Worm (Caenorhabditis elegans) whole organism, young adult: ENCODE data around the gene Y54F10BM.3.
A peak's percentile ranks its signal among the peaks of the same experiment; 100 is the strongest.

Source experiments
- B0035.1 ChIP-seq: sonication (generic microtip); optimal IDR thresholded peaks from 2 replicates; lab custom pipeline; 2016; ENCODE audit warnings: missing genetic modification characterization, mild to moderate bottlenecking, missing compliant biosample characterization, missing genotype, missing genetic modification reagents
- B0336.3 ChIP-seq: fragments of 200-800 bp; sonication (Bioruptor generic); IDR thresholded peaks from 2 replicates; pipeline ENCODE4 v1.3.6; 2022; ENCODE audit warnings: missing genetic modification characterization, missing compliant biosample characterization
- F33H1.4 ChIP-seq: fragments of 200-800 bp; sonication (Bioruptor generic); IDR thresholded peaks from 2 replicates; pipeline ENCODE4 v1.3.6; 2022; ENCODE audit warnings: missing genetic modification reagents, missing genetic modification characterization, missing compliant biosample characterization
- F52B5.7 ChIP-seq: sonication (generic microtip); optimal IDR thresholded peaks from 2 replicates; lab custom pipeline; 2016; ENCODE audit warnings: mild to moderate bottlenecking, missing genetic modification characterization, missing compliant biosample characterization
- F55B11.4 ChIP-seq: sonication (generic microtip); optimal IDR thresholded peaks from 2 replicates; lab custom pipeline; 2016; ENCODE audit warnings: missing compliant biosample characterization, missing genetic modification characterization, borderline replicate concordance; ENCODE audit not compliant: insufficient read depth
- T07F8.4 ChIP-seq: sonication (generic microtip); optimal IDR thresholded peaks from 2 replicates; lab custom pipeline; 2016; ENCODE audit warnings: mild to moderate bottlenecking, missing genetic modification characterization, moderate library complexity, missing compliant biosample characterization
- Y67H2A.10 ChIP-seq: fragments of 200-800 bp; sonication (Bioruptor generic); conservative IDR thresholded peaks from 2 replicates; pipeline ENCODE4 v1.3.6; 2022; ENCODE audit warnings: missing genetic modification reagents, missing genetic modification characterization, missing compliant biosample characterization
- ama-1 ChIP-seq, 3 experiments: fragments of 150-350 bp in 1 of 3; sonication (generic microtip) in 2 of 3; optimal IDR thresholded peaks; 2 replicates each; lab custom pipeline; 2014 to 2018; ENCODE audit warnings: missing biosample characterization in 2 of 3, missing genetic modification characterization in 2 of 3, missing genetic modification reagents in 2 of 3
- aptf-3 ChIP-seq: fragments of 200-800 bp; sonication (Bioruptor generic); IDR thresholded peaks from 2 replicates; pipeline ENCODE4 v1.3.6; 2022; ENCODE audit warnings: missing genetic modification characterization, missing compliant biosample characterization
- atf-7 ChIP-seq: sonication (generic microtip); optimal IDR thresholded peaks from 2 replicates; lab custom pipeline; 2017; ENCODE audit warnings: mild to moderate bottlenecking, missing genetic modification characterization, missing compliant biosample characterization
- attf-6 ChIP-seq: fragments of 200-800 bp; sonication (Bioruptor generic); IDR thresholded peaks from 2 replicates; pipeline ENCODE4 v1.3.6; 2022; ENCODE audit warnings: missing genetic modification reagents, missing genetic modification characterization, missing compliant biosample characterization
- cebp-2 ChIP-seq: fragments of 200-800 bp; sonication (Bioruptor generic); IDR thresholded peaks from 2 replicates; pipeline ENCODE4 v1.3.6; 2022; ENCODE audit warnings: missing genetic modification characterization, missing compliant biosample characterization
- ceh-79 ChIP-seq: sonication (generic microtip); optimal IDR thresholded peaks from 2 replicates; lab custom pipeline; 2017; ENCODE audit warnings: mild to moderate bottlenecking, missing genetic modification characterization, missing compliant biosample characterization
- ceh-91 ChIP-seq: fragments of 200-800 bp; sonication (Bioruptor generic); IDR thresholded peaks from 2 replicates; pipeline ENCODE4 v1.3.6; 2022; ENCODE audit warnings: missing genetic modification reagents, missing genetic modification characterization, missing compliant biosample characterization
- dpl-1 ChIP-seq: fragments of 150-350 bp; optimal IDR thresholded peaks from 2 replicates; lab custom pipeline; 2014; ENCODE audit warnings: missing biosample characterization, missing genetic modification reagents, missing genetic modification characterization
- ekl-4 ChIP-seq: fragments of 200-800 bp; sonication (Bioruptor generic); IDR thresholded peaks from 2 replicates; pipeline ENCODE4 v1.3.6; 2022; ENCODE audit warnings: missing genetic modification reagents, missing genetic modification characterization, missing compliant biosample characterization
- gei-17 ChIP-seq: fragments of 200-800 bp; sonication (Bioruptor generic); optimal IDR thresholded peaks from 2 replicates; lab custom pipeline; 2018; ENCODE audit warnings: mild to moderate bottlenecking, missing genetic modification characterization, missing compliant biosample characterization
- hrde-1 ChIP-seq: sonication (generic microtip); optimal IDR thresholded peaks from 2 replicates; lab custom pipeline; 2016; ENCODE audit warnings: missing genetic modification characterization, mild to moderate bottlenecking, missing compliant biosample characterization, moderate library complexity, missing genotype, missing genetic modification reagents, borderline replicate concordance
- lag-1 ChIP-seq: fragments of 200-800 bp; sonication (Bioruptor generic); IDR thresholded peaks from 2 replicates; pipeline ENCODE4 v1.3.6; 2022; ENCODE audit warnings: missing genetic modification reagents, missing genetic modification characterization, missing compliant biosample characterization
- lsl-1 ChIP-seq: fragments of 200-800 bp; sonication (Bioruptor generic); optimal IDR thresholded peaks from 2 replicates; lab custom pipeline; 2018; ENCODE audit warnings: mild to moderate bottlenecking, missing genetic modification characterization, moderate library complexity, missing compliant biosample characterization
- madf-6 ChIP-seq: fragments of 200-800 bp; sonication (Bioruptor generic); IDR thresholded peaks from 2 replicates; pipeline ENCODE4 v1.3.6; 2022; ENCODE audit warnings: missing genetic modification reagents, missing genetic modification characterization, missing compliant biosample characterization
- mcd-1 ChIP-seq: fragments of 200-800 bp; sonication (Bioruptor generic); IDR thresholded peaks from 2 replicates; pipeline ENCODE4 v1.3.6; 2022; ENCODE audit warnings: missing genetic modification reagents, missing genetic modification characterization, missing compliant biosample characterization
- mel-28 ChIP-seq: sonication (generic microtip); optimal IDR thresholded peaks from 2 replicates; lab custom pipeline; 2016; ENCODE audit warnings: borderline replicate concordance, mild to moderate bottlenecking, missing genetic modification characterization, missing compliant biosample characterization
- nfya-2 ChIP-seq: fragments of 200-800 bp; sonication (Bioruptor generic); IDR thresholded peaks from 2 replicates; pipeline ENCODE4 v1.3.6; 2022; ENCODE audit warnings: missing genetic modification reagents, missing genetic modification characterization, missing compliant biosample characterization
- nfyb-1 ChIP-seq: fragments of 200-800 bp; sonication (Bioruptor generic); IDR thresholded peaks from 2 replicates; pipeline ENCODE4 v1.3.6; 2022; ENCODE audit warnings: missing genetic modification reagents, missing genetic modification characterization, missing compliant biosample characterization
- nhr-27 ChIP-seq: fragments of 200-800 bp; sonication (Bioruptor generic); optimal IDR thresholded peaks from 2 replicates; lab custom pipeline; 2018; ENCODE audit warnings: mild to moderate bottlenecking, missing genetic modification characterization, moderate library complexity, missing compliant biosample characterization
- rcor-1 ChIP-seq: fragments of 200-800 bp; sonication (Bioruptor generic); IDR thresholded peaks from 2 replicates; pipeline ENCODE4 v1.3.6; 2022; ENCODE audit warnings: missing genetic modification reagents, missing genetic modification characterization, missing compliant biosample characterization
- tbp1 ChIP-seq: fragments of 200-800 bp; sonication (Bioruptor generic); optimal IDR thresholded peaks from 2 replicates; lab custom pipeline; 2018; ENCODE audit warnings: mild to moderate bottlenecking, missing genetic modification characterization, missing compliant biosample characterization
- tbx-9 ChIP-seq: sonication (generic microtip); optimal IDR thresholded peaks from 2 replicates; lab custom pipeline; 2016; ENCODE audit warnings: borderline replicate concordance, missing genetic modification characterization, inconsistent platforms, missing compliant biosample characterization
- unc-62 ChIP-seq: fragments of 150-350 bp; optimal IDR thresholded peaks from 2 replicates; lab custom pipeline; 2014; ENCODE audit warnings: missing biosample characterization, missing genetic modification reagents, missing genetic modification characterization
- zfh-2 ChIP-seq: fragments of 200-800 bp; sonication (Bioruptor generic); conservative IDR thresholded peaks from 2 replicates; pipeline ENCODE4 v1.3.6; 2022; ENCODE audit warnings: missing genetic modification reagents, missing genetic modification characterization, missing compliant biosample characterization
- zim-3 ChIP-seq: sonication (generic microtip); optimal IDR thresholded peaks from 2 replicates; lab custom pipeline; 2017; ENCODE audit warnings: mild to moderate bottlenecking, missing genetic modification characterization, moderate library complexity, missing compliant biosample characterization
- ztf-25 ChIP-seq: fragments of 200-800 bp; sonication (Bioruptor generic); IDR thresholded peaks from 2 replicates; pipeline ENCODE4 v1.3.6; 2022; ENCODE audit warnings: missing genetic modification reagents, missing genetic modification characterization, missing compliant biosample characterization

Y54F10BM.3 gene

ce11 chrIII:2324703-2325102, 42.9 kb downstream of the Y54F10BM.3 start:
- TF ChIP-seq B0035.1 (tag; lab: Kevin White, UChicago) = no peak
- TF ChIP-seq ceh-91 (GFP tag; lab: Robert Waterston, UW) = no peak
- TF ChIP-seq ceh-79 (tag; lab: Kevin White, UChicago) = no peak
- no peak for TF ChIP-seq nhr-27 (tag; lab: Kevin White, UChicago)
- TF ChIP-seq tbp1 (GFP tag; lab: Kevin White, UChicago) = no peak

- TF ChIP-seq T07F8.4 (tag; lab: Kevin White, UChicago) = no peak
- TF ChIP-seq ekl-4 (GFP tag; lab: Robert Waterston, UW) = no peak
- TF ChIP-seq F55B11.4 (tag; lab: Kevin White, UChicago) = no peak
- no peak for TF ChIP-seq zfh-2 (GFP tag; lab: Robert Waterston, UW)
- no peak for TF ChIP-seq mel-28 (tag; lab: Kevin White, UChicago)
- TF ChIP-seq F33H1.4 (GFP tag; lab: Robert Waterston, UW) = no peak
- TF ChIP-seq nhr-27 (tag; lab: Kevin White, UChicago) = no peak
- TF ChIP-seq, all 124 proteins: peak for 0
Observed at ce11 chrIII:2328612-2329011, 46.8 kb downstream of the Y54F10BM.3 start.

- TF ChIP-seq rcor-1 = no peak
- TF ChIP-seq madf-6 = no peak
- no peak for TF ChIP-seq B0035.1 (tag; lab: Kevin White, UChicago)
- no peak for TF ChIP-seq gei-17 (GFP tag; lab: Kevin White, UChicago)
- TF ChIP-seq Y67H2A.10 = no peak
- TF ChIP-seq lag-1 (GFP tag; lab: Robert Waterston, UW) = no peak
- no peak for TF ChIP-seq ztf-25 (GFP tag; lab: Robert Waterston, UW)
Observed at ce11 chrIII:2329336-2329735, 47.5 kb downstream of the Y54F10BM.3 start, which contains the start of gene Y54F10BM.12. Y54F10BM.12 (minus strand) TSS chrIII:2329679.

DNA sequence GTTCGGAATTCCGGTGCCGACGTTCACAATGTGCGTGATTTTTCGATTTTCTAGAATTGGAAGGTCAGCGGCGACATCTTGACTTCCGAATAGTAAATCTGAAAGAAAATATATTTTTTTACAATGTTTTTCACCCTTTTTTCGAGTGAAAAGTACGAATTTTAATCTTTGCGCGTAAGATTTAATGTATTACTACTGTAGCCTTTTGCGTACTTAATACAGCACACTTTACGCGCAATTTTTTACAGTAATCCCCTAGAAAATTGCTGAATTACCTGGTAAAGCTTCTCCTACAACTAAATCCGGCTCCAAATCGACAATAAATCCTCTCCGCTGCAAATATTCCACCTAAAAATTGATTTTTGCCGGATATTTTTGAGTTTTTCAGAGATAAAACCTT, 48.6 kb downstream of the Y54F10BM.3 start:
- TF ChIP-seq B0035.1 (tag; lab: Kevin White, UChicago) (no peak), nfyb-1 (GFP tag; lab: Robert Waterston, UW) (no peak), dpl-1 (GFP tag; lab: Kevin White, UChicago) (no peak), madf-6 (peak; percentile 12; the same call in 1 of the 2 replicates), cebp-2 (no peak), tbx-9 (tag; lab: Kevin White, UChicago) (no peak), F33H1.4 (GFP tag; lab: Robert Waterston, UW) (peak; percentile 27; the same call in 1 of the 2 replicates), aptf-3 (GFP tag; lab: Robert Waterston, UW) (no peak), mcd-1 (GFP tag; lab: Robert Waterston, UW) (peak; percentile 29; the same call in 1 of the 2 replicates), zim-3 (tag; lab: Kevin White, UChicago) (no peak), nfya-2 (GFP tag; lab: Robert Waterston, UW) (no peak), lsl-1 (peak; percentile 77), ama-1 (optimal IDR thresholded peaks at IDR 0.05; lab: Kevin White, UChicago) (no peak), ama-1 (GFP tag; optimal IDR thresholded peaks at IDR 0.05; lab: Kevin White, UChicago) (no peak), unc-62 (GFP tag; lab: Kevin White, UChicago) (no peak), hrde-1 (tag; lab: Kevin White, UChicago) (no peak), atf-7 (tag; lab: Kevin White, UChicago) (no peak), F52B5.7 (tag; lab: Kevin White, UChicago) (no peak), lag-1 (GFP tag; lab: Robert Waterston, UW) (no peak), B0336.3 (GFP tag; lab: Robert Waterston, UW) (no peak), attf-6 (GFP tag; lab: Robert Waterston, UW) (no peak)
